Worm (Caenorhabditis elegans) whole organism, late embryonic: ENCODE results near the gene mltn-7.

Experiments used
- C38D4.7 ChIP-seq: fragments of 200-800 bp; sonication (Bioruptor generic); optimal IDR thresholded peaks from 2 replicates; lab custom pipeline; 2018; ENCODE audit warnings: mild to moderate bottlenecking, missing genetic modification characterization, moderate library complexity, missing compliant biosample characterization
- K09A11.1 ChIP-seq: sonication (generic microtip); optimal IDR thresholded peaks from 2 replicates; lab custom pipeline; 2017; ENCODE audit warnings: antibody characterized with exemption, mild to moderate bottlenecking, missing genetic modification characterization, missing compliant biosample characterization; ENCODE audit not compliant: insufficient read depth
- T23F11.4 ChIP-seq: fragments of 200-800 bp; sonication (Bioruptor generic); optimal IDR thresholded peaks from 2 replicates; lab custom pipeline; 2018; ENCODE audit warnings: mild to moderate bottlenecking, missing genetic modification characterization, missing compliant biosample characterization
- ahr-1 ChIP-seq: sonication (generic microtip); optimal IDR thresholded peaks from 2 replicates; lab custom pipeline; 2016; ENCODE audit warnings: missing genetic modification characterization, missing compliant biosample characterization
- ceh-14 ChIP-seq: sonication (generic microtip); optimal IDR thresholded peaks from 2 replicates; lab custom pipeline; 2016; ENCODE audit warnings: missing genotype, missing genetic modification characterization, missing compliant biosample characterization
- ceh-18 ChIP-seq: sonication (generic microtip); optimal IDR thresholded peaks from 2 replicates; lab custom pipeline; 2016; ENCODE audit warnings: missing genetic modification characterization, missing compliant biosample characterization
- ceh-22 ChIP-seq: sonication (generic microtip); optimal IDR thresholded peaks from 2 replicates; lab custom pipeline; 2017; ENCODE audit warnings: missing biosample characterization, missing genetic modification characterization
- ceh-24 ChIP-seq: sonication (generic microtip); optimal IDR thresholded peaks from 2 replicates; lab custom pipeline; 2016; ENCODE audit warnings: mild to moderate bottlenecking, missing genetic modification characterization, missing compliant biosample characterization
- ceh-30 ChIP-seq: fragments of 150-350 bp; optimal IDR thresholded peaks from 2 replicates; lab custom pipeline; 2014; ENCODE audit warnings: missing biosample characterization, missing genetic modification characterization
- ceh-34 ChIP-seq: sonication (generic microtip); optimal IDR thresholded peaks from 2 replicates; lab custom pipeline; 2016; ENCODE audit warnings: mild to moderate bottlenecking, missing genetic modification characterization, missing compliant biosample characterization
- dmd-4 ChIP-seq: sonication (generic microtip); optimal IDR thresholded peaks from 2 replicates; lab custom pipeline; 2016; ENCODE audit warnings: borderline replicate concordance, missing genetic modification characterization, missing compliant biosample characterization
- dve-1 ChIP-seq: sonication (generic microtip); optimal IDR thresholded peaks from 2 replicates; lab custom pipeline; 2017; ENCODE audit warnings: antibody characterized with exemption, mild to moderate bottlenecking, missing genetic modification characterization, missing compliant biosample characterization
- elt-2 ChIP-seq: sonication (generic microtip); optimal IDR thresholded peaks from 2 replicates; lab custom pipeline; 2016; ENCODE audit warnings: missing genetic modification reagents, missing genetic modification characterization, missing compliant biosample characterization
- elt-4 ChIP-seq: sonication (generic microtip); optimal IDR thresholded peaks from 2 replicates; lab custom pipeline; 2016; ENCODE audit warnings: missing genetic modification characterization, missing compliant biosample characterization
- ets-4 ChIP-seq: sonication (generic microtip); optimal IDR thresholded peaks from 2 replicates; lab custom pipeline; 2016; ENCODE audit warnings: missing genetic modification characterization, missing compliant biosample characterization
- fkh-10 ChIP-seq: fragments of 150-350 bp; optimal IDR thresholded peaks from 2 replicates; lab custom pipeline; 2014; ENCODE audit warnings: missing biosample characterization, missing genetic modification reagents, missing genetic modification characterization
- fkh-6 ChIP-seq: sonication (generic microtip); optimal IDR thresholded peaks from 2 replicates; lab custom pipeline; 2016; ENCODE audit warnings: missing genetic modification characterization, missing compliant biosample characterization
- gmeb-2 ChIP-seq: sonication (generic microtip); optimal IDR thresholded peaks from 2 replicates; lab custom pipeline; 2016; ENCODE audit warnings: missing genetic modification characterization, inconsistent platforms, missing compliant biosample characterization
- hlh-15 ChIP-seq: sonication (generic microtip); optimal IDR thresholded peaks from 2 replicates; lab custom pipeline; 2016; ENCODE audit warnings: missing genetic modification characterization, missing compliant biosample characterization
- hlh-8 ChIP-seq: sonication (generic microtip); optimal IDR thresholded peaks from 2 replicates; lab custom pipeline; 2016; ENCODE audit warnings: missing genotype, missing genetic modification characterization, missing compliant biosample characterization
- madf-2 ChIP-seq: sonication (generic microtip); optimal IDR thresholded peaks from 2 replicates; lab custom pipeline; 2017; ENCODE audit warnings: missing genetic modification characterization, missing compliant biosample characterization
- mec-3 ChIP-seq: sonication (generic microtip); optimal IDR thresholded peaks from 2 replicates; lab custom pipeline; 2016; ENCODE audit warnings: borderline replicate concordance, missing genetic modification characterization, missing compliant biosample characterization
- nfya-1 ChIP-seq: sonication (generic microtip); optimal IDR thresholded peaks from 2 replicates; lab custom pipeline; 2017; ENCODE audit warnings: missing genetic modification characterization, mild to moderate bottlenecking, missing compliant biosample characterization, antibody characterized with exemption, moderate library complexity
- nhr-232 ChIP-seq: sonication (generic microtip); optimal IDR thresholded peaks from 2 replicates; lab custom pipeline; 2016; ENCODE audit warnings: missing genetic modification characterization, missing compliant biosample characterization
- npax-4 ChIP-seq: sonication (generic microtip); optimal IDR thresholded peaks from 2 replicates; lab custom pipeline; 2016; ENCODE audit warnings: missing genetic modification characterization, missing compliant biosample characterization
- odd-2 ChIP-seq: sonication (generic microtip); optimal IDR thresholded peaks from 2 replicates; lab custom pipeline; 2017; ENCODE audit warnings: antibody characterized with exemption, mild to moderate bottlenecking, missing genetic modification characterization, missing compliant biosample characterization
- pat-9 ChIP-seq: fragments of 200-800 bp; sonication (Bioruptor generic); optimal IDR thresholded peaks from 2 replicates; lab custom pipeline; 2018; ENCODE audit warnings: mild to moderate bottlenecking, missing genetic modification characterization, moderate library complexity, missing compliant biosample characterization
- pha-2 ChIP-seq: sonication (generic microtip); optimal IDR thresholded peaks from 2 replicates; lab custom pipeline; 2017; ENCODE audit warnings: mild to moderate bottlenecking, missing genetic modification characterization, missing compliant biosample characterization
- pha-4 ChIP-seq: fragments of 150-350 bp; optimal IDR thresholded peaks from 2 replicates; lab custom pipeline; 2018; ENCODE audit warnings: missing biosample characterization, missing genetic modification reagents, missing genetic modification characterization
- pqm-1 ChIP-seq: sonication (generic microtip); optimal IDR thresholded peaks from 2 replicates; lab custom pipeline; 2016; ENCODE audit warnings: missing genetic modification characterization, missing compliant biosample characterization
- ref-2 ChIP-seq: sonication (generic microtip); optimal IDR thresholded peaks from 2 replicates; lab custom pipeline; 2016; ENCODE audit warnings: missing genetic modification characterization, missing compliant biosample characterization
- rnt-1 ChIP-seq: sonication (generic microtip); optimal IDR thresholded peaks from 2 replicates; lab custom pipeline; 2016; ENCODE audit warnings: missing genetic modification characterization, missing compliant biosample characterization
- sox-2 ChIP-seq: fragments of 200-800 bp; sonication (Bioruptor generic); IDR thresholded peaks from 2 replicates; pipeline ENCODE4 v1.3.6; 2022; ENCODE audit warnings: missing genetic modification reagents, missing genetic modification characterization, missing compliant biosample characterization
- sox-4 ChIP-seq: sonication (generic microtip); optimal IDR thresholded peaks from 2 replicates; lab custom pipeline; 2017; ENCODE audit warnings: mild to moderate bottlenecking, missing genetic modification characterization, inconsistent platforms, missing compliant biosample characterization
- syd-9 ChIP-seq: sonication (generic microtip); optimal IDR thresholded peaks from 2 replicates; lab custom pipeline; 2016; ENCODE audit warnings: mild to moderate bottlenecking, missing genetic modification characterization, moderate library complexity, missing compliant biosample characterization
- tbx-2 ChIP-seq: sonication (generic microtip); optimal IDR thresholded peaks from 2 replicates; lab custom pipeline; 2016; ENCODE audit warnings: missing genetic modification characterization, missing compliant biosample characterization
- unc-42 ChIP-seq: sonication (generic microtip); optimal IDR thresholded peaks from 2 replicates; lab custom pipeline; 2016; ENCODE audit warnings: missing genotype, missing genetic modification characterization, missing compliant biosample characterization
- zip-5 ChIP-seq: sonication (generic microtip); optimal IDR thresholded peaks from 2 replicates; lab custom pipeline; 2016; ENCODE audit warnings: missing genetic modification characterization, missing compliant biosample characterization

mltn-7 gene

ce11 chrV:396309-396708, 26.2 kb downstream of the mltn-7 start, which contains the start of gene nhr-253:
Gene nhr-253, plus strand, starts transcription at chrV:396593.
- TF ChIP-seq pat-9 (tag; lab: Kevin White, UChicago), result no peak
- TF ChIP-seq gmeb-2 (tag; lab: Kevin White, UChicago), result no peak
- no peak for TF ChIP-seq ceh-22 (tag; lab: Kevin White, UChicago)
- no peak for TF ChIP-seq K09A11.1
- no peak for TF ChIP-seq ahr-1
- TF ChIP-seq syd-9 (tag; lab: Kevin White, UChicago), result no peak
- no peak for TF ChIP-seq madf-2 (tag; lab: Kevin White, UChicago)
- TF ChIP-seq ets-4 (tag; lab: Kevin White, UChicago), result no peak
- no peak for TF ChIP-seq elt-2
- no peak for TF ChIP-seq odd-2 (tag; lab: Kevin White, UChicago)
- no peak for TF ChIP-seq T23F11.4
- no peak for TF ChIP-seq nhr-232 (tag; lab: Kevin White, UChicago)
- no peak for TF ChIP-seq C38D4.7 (GFP tag; lab: Kevin White, UChicago)
- TF ChIP-seq mec-3 (tag; lab: Kevin White, UChicago), result no peak

DNA sequence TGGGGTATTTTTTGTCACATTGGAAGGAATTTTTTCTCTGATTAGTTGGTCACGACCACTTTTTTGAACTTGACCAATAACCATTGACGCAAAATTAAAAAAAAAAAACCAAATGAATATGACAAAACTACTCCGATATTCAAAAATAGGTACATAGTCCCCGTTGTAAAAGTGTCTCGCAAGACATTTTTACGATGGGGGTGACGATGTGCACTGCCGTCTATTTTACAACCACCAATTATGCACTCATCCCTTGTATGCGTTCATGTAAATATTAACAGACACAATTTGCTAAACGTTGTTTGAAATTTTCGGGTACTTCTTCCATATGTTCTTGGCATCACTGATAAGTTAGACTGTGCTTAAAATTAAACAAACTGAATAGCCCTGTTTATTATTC, 29.6 kb downstream of the mltn-7 start, which contains the start of gene scl-27:
scl-27 (plus strand) TSS at position 301 of the 400 bp plus-strand sequence.
- TF ChIP-seq ceh-22 (tag; lab: Kevin White, UChicago) (no peak), ceh-14 (no peak), rnt-1 (tag; lab: Kevin White, UChicago) (no peak), fkh-10 (GFP tag; lab: Kevin White, UChicago) (no peak), pha-2 (no peak), tbx-2 (tag; lab: Kevin White, UChicago) (no peak), unc-42 (tag; lab: Kevin White, UChicago) (no peak), nhr-232 (tag; lab: Kevin White, UChicago) (no peak), sox-2 (GFP tag; lab: Robert Waterston, UW) (no peak), syd-9 (tag; lab: Kevin White, UChicago) (no peak), gmeb-2 (tag; lab: Kevin White, UChicago) (no peak), npax-4 (tag; lab: Kevin White, UChicago) (no peak), elt-4 (no peak), dve-1 (tag; lab: Kevin White, UChicago) (no peak), fkh-6 (no peak), ceh-30 (no peak)

- TF ChIP-seq sox-4 (tag; lab: Kevin White, UChicago), result no peak
- no peak for TF ChIP-seq nfya-1 (tag; lab: Kevin White, UChicago)
- no peak for TF ChIP-seq unc-42 (tag; lab: Kevin White, UChicago)
- no peak for TF ChIP-seq pha-2
- TF ChIP-seq elt-2, result no peak
- TF ChIP-seq ceh-34 (tag; lab: Kevin White, UChicago), result no peak
- TF ChIP-seq pqm-1, result no peak
- no peak for TF ChIP-seq pat-9 (tag; lab: Kevin White, UChicago)
- no peak for TF ChIP-seq K09A11.1
Measured at ce11 chrV:403028-403427, 32.9 kb downstream of the mltn-7 start, which contains the start of gene srh-62. Gene srh-62, minus strand, starts transcription at chrV:403128.

DNA sequence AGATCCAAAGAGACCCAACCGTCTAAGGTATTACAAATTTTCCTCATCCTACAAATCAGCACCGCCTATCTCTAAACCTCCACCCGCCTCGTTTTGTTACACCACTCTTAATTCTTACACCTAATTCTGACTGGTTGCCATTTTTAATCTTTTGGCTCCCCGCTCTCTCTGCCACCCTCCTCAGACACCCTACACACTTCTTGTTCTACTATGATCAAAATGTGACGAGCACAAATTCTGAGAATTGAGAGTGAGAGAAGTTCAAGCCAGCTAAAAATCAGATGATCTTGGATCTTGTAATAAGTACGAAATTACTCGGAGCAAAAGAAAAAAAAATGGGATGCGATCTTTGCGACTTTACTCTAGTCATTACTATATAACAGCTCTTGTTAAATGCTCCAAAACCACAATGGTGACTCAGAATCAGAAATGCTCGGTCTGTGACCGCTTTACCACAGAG, 34.1 kb downstream of the mltn-7 start, which contains the start of gene nhr-252:
nhr-252 (plus strand) TSS at position 410 of the 460 bp plus-strand sequence.
- no peak for TF ChIP-seq hlh-8
- TF ChIP-seq ceh-34 (tag; lab: Kevin White, UChicago), result no peak
- no peak for TF ChIP-seq ref-2 (tag; lab: Kevin White, UChicago)
- no peak for TF ChIP-seq nfya-1 (tag; lab: Kevin White, UChicago)
- TF ChIP-seq pha-2, result no peak
- no peak for TF ChIP-seq gmeb-2 (tag; lab: Kevin White, UChicago)
- no peak for TF ChIP-seq ceh-24 (tag; lab: Kevin White, UChicago)
- no peak for TF ChIP-seq zip-5 (tag; lab: Kevin White, UChicago)
- no peak for TF ChIP-seq pha-4 (tag; lab: Kevin White, UChicago)
- TF ChIP-seq hlh-15 (tag; lab: Kevin White, UChicago), result no peak
- no peak for TF ChIP-seq ceh-18 (tag; lab: Kevin White, UChicago)
- TF ChIP-seq dmd-4 (tag; lab: Kevin White, UChicago), result no peak
- TF ChIP-seq npax-4 (tag; lab: Kevin White, UChicago), result no peak
- no peak for TF ChIP-seq ets-4 (tag; lab: Kevin White, UChicago)
